Worm (Caenorhabditis elegans) whole organism, midembryonic: ENCODE data around the gene cyp-43A1.

ENCODE experiments used
- cog-1 ChIP-seq: sonication (generic microtip); optimal IDR thresholded peaks from 2 replicates; lab custom pipeline; 2016; ENCODE audit warnings: missing genetic modification characterization, missing compliant biosample characterization
- ref-1 ChIP-seq: fragments of 200-800 bp; sonication (Bioruptor generic); conservative IDR thresholded peaks from 2 replicates; pipeline ENCODE4 v1.3.6; 2022; ENCODE audit warnings: missing genetic modification reagents, missing genetic modification characterization, missing compliant biosample characterization
- tab-1 ChIP-seq: fragments of 200-800 bp; sonication (Bioruptor generic); IDR thresholded peaks from 2 replicates; pipeline ENCODE4 v1.3.6; 2022; ENCODE audit warnings: missing genetic modification characterization, missing compliant biosample characterization
- ztf-23 ChIP-seq: fragments of 200-800 bp; sonication (Bioruptor generic); IDR thresholded peaks from 2 replicates; pipeline ENCODE4 v1.3.6; 2022; ENCODE audit warnings: missing genetic modification reagents, missing genetic modification characterization, missing compliant biosample characterization

- peak; percentile 77 for TF ChIP-seq cog-1 (tag; lab: Kevin White, UChicago)
- TF ChIP-seq ref-1 (GFP tag; lab: Robert Waterston, UW), result peak; percentile 92
- peak; percentile 98 for TF ChIP-seq tab-1 (GFP tag; lab: Robert Waterston, UW)
- peak; percentile 97 for TF ChIP-seq ztf-23 (GFP tag; lab: Robert Waterston, UW)
These were observed 6.5 kb upstream of the cyp-43A1 start for ce11 chrX:5707809-5708208.
